Fruit fly (Drosophila melanogaster): ENCODE measurements around the gene dsh.

The dsh gene

DNA sequence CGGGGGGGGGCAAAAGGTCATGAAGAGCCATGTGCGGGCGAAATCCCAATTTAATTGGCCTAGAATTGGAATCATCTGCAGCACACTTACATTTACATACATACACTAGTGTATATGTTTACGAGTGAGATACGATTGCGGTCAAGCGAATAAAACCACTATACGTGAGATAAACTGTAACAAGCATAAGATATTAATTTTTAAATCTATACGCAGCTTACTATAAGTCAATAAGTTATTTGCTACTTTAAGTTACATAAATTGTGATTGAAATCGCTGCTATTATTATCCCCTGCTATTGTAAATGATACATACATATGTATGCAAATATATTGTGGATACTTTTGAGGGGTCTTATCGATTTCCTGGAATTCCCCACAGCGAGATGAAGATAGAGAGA lies 23.5 kb downstream of the dsh start (continued):
- TF ChIP-seq dysf (GFP tag; IDR thresholded peaks at IDR 0.05) (peak; percentile 70), sima (GFP tag; optimal IDR thresholded peaks at IDR 0.05) (no peak), en (GFP tag; optimal IDR thresholded peaks at IDR 0.05) (no peak), pb (GFP tag; optimal IDR thresholded peaks at IDR 0.05) (no peak), BtbVII (GFP tag; optimal IDR thresholded peaks at IDR 0.05) (no peak), tll (GFP tag; optimal IDR thresholded peaks at IDR 0.05) (no peak), Dp (GFP tag; optimal IDR thresholded peaks at IDR 0.05) (no peak), twi (tag; optimal IDR thresholded peaks at IDR 0.05) (no peak), sens (GFP tag) (peak; percentile 54), CG9817 (tag; optimal IDR thresholded peaks at IDR 0.05) (peak; percentile 52), Mrtf (GFP tag; IDR thresholded peaks at IDR 0.05) (0 out of 3 replicates have a peak, but pooled peaks have one; percentile 20), Med (GFP tag) (peak; percentile 80), Ada2b (GFP tag; IDR thresholded peaks at IDR 0.05) (peak; percentile 68), Hr78 (GFP tag; optimal IDR thresholded peaks at IDR 0.05) (no peak), Rfx (GFP tag; IDR thresholded peaks at IDR 0.05) (peak; percentile 52; the same call in 1 of the 2 replicates), CG15479 (GFP tag; optimal IDR thresholded peaks at IDR 0.05) (no peak), CG34376 (GFP tag; optimal IDR thresholded peaks at IDR 0.05) (no peak), hb (GFP tag; IDR thresholded peaks at IDR 0.05; ENCODE audit: partially characterized antibody) (no peak), HLHmδ (GFP tag; optimal IDR thresholded peaks at IDR 0.05) (no peak), CG12236 (GFP tag; optimal IDR thresholded peaks at IDR 0.05) (no peak), HHEX (GFP tag; optimal IDR thresholded peaks at IDR 0.05) (peak; percentile 29), Mes4 (GFP tag; optimal IDR thresholded peaks at IDR 0.05) (no peak), Dfd (GFP tag; optimal IDR thresholded peaks at IDR 0.05) (no peak), CG3281 (GFP tag; optimal IDR thresholded peaks at IDR 0.05) (peak; percentile 63), CG2712 (tag; optimal IDR thresholded peaks at IDR 0.05) (peak; percentile 50), CG6175 (GFP tag; IDR thresholded peaks at IDR 0.05) (no peak), CG4328 (GFP tag; optimal IDR thresholded peaks at IDR 0.05) (no peak), CG12942 (GFP tag; optimal IDR thresholded peaks at IDR 0.05) (no peak), ab (GFP tag; optimal IDR thresholded peaks at IDR 0.05) (no peak), Hand (GFP tag; optimal IDR thresholded peaks at IDR 0.05) (peak; percentile 47), Nf-YC (tag; optimal IDR thresholded peaks at IDR 0.05) (peak; percentile 52), crp (GFP tag; optimal IDR thresholded peaks at IDR 0.05) (no peak), Gug (GFP tag; IDR thresholded peaks at IDR 0.05) (no peak), ems (GFP tag; optimal IDR thresholded peaks at IDR 0.05) (no peak), CG34224 (GFP tag; IDR thresholded peaks at IDR 0.05; ENCODE audit: partially characterized antibody) (no peak), crc (GFP tag; optimal IDR thresholded peaks at IDR 0.05) (no peak), Gsc (GFP tag; IDR thresholded peaks at IDR 0.05) (no peak), ssp (GFP tag; IDR thresholded peaks at IDR 0.05) (no peak), CG17328 (GFP tag; IDR thresholded peaks at IDR 0.05) (peak; percentile 34; the same call in 1 of the 2 replicates), CG10147 (GFP tag; optimal IDR thresholded peaks at IDR 0.05) (peak; percentile 43), sc (optimal IDR thresholded peaks at IDR 0.05) (no peak), sc (GFP tag; optimal IDR thresholded peaks at IDR 0.05) (no peak), CG3163 (GFP tag; optimal IDR thresholded peaks at IDR 0.05) (no peak), chn (GFP tag; optimal IDR thresholded peaks at IDR 0.05) (no peak), pita (GFP tag; optimal IDR thresholded peaks at IDR 0.05) (no peak), CG9932 (GFP tag; IDR thresholded peaks at IDR 0.05) (peak; percentile 41), Atf3 (GFP tag; optimal IDR thresholded peaks at IDR 0.05) (no peak), CG17829 (tag; optimal IDR thresholded peaks at IDR 0.05) (peak; percentile 25), her (GFP tag; optimal IDR thresholded peaks at IDR 0.05) (no peak), CG14050 (GFP tag; IDR thresholded peaks at IDR 0.05) (0 out of 3 replicates have a peak, but pooled peaks have one; percentile 19), Sox100B (GFP tag; optimal IDR thresholded peaks at IDR 0.05) (peak; percentile 10)

Data from whole organism, embryonic.